Worm (Caenorhabditis elegans): Measurements from ENCODE around the gene F53A3.1.

The F53A3.1 gene

ce11 chrIII:1921136-1921680 lies 22.2 kb downstream of the F53A3.1 start (continued):
- peak; percentile 98 for TF ChIP-seq sma-3 (GFP tag; optimal IDR thresholded peaks at IDR 0.05)
- TF ChIP-seq lin-13 (GFP tag; optimal IDR thresholded peaks at IDR 0.05): peak; percentile 83
- no peak for TF ChIP-seq dmd-4 (tag; optimal IDR thresholded peaks at IDR 0.05)

DNA sequence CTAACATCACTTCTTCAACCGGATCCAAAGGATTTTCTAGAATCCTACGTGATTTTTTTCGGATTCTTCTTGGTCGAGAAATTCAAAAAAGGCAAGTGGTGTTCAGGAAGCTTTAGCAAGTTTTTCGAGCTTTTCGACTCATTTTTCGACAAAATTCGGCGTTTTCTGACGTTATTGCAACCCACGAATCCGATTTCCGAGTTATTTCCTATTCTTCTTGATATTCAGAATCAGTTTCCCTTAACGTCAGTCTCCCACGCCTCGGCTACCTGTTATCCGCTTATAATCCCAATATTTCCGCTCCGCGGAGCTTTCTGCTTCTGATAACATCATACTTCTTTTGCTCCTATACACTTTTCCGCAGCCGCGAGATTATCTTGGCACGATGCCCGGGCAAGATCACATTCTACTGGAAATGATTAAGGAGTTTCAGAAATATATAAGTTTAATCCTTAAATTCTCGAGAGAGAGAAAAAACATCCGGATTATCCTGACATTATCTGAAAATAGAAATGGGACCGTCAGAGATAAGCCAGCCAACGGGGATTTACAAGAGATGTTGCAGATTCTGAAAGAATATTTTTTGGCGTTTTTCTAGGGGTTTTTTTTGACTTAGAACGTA lies 25.0 kb downstream of the F53A3.1 start:
- TF ChIP-seq ztf-4 (tag; optimal IDR thresholded peaks at IDR 0.05): no peak
- TF ChIP-seq skn-1 (tag; optimal IDR thresholded peaks at IDR 0.05): no peak
- TF ChIP-seq snpc-4 (tag; optimal IDR thresholded peaks at IDR 0.05): no peak
- no peak for TF ChIP-seq unc-39 (tag; optimal IDR thresholded peaks at IDR 0.05)
- no peak for TF ChIP-seq egl-27 (tag; optimal IDR thresholded peaks at IDR 0.05)
- TF ChIP-seq elt-3 (tag; optimal IDR thresholded peaks at IDR 0.05): no peak
- no peak for TF ChIP-seq sma-3 (GFP tag; optimal IDR thresholded peaks at IDR 0.05)
- no peak for TF ChIP-seq unc-55 (GFP tag; optimal IDR thresholded peaks at IDR 0.05)
- TF ChIP-seq mab-5 (tag; optimal IDR thresholded peaks at IDR 0.05): no peak
- no peak for TF ChIP-seq mbf-1 (tag; optimal IDR thresholded peaks at IDR 0.05)
- no peak for TF ChIP-seq lin-39 (tag; optimal IDR thresholded peaks at IDR 0.05)

ce11 chrIII:1905589-1905988 lies 37.8 kb downstream of the F53A3.1 start, which contains the start of the genes B0524.6 and pqn-41:
B0524.6 (minus strand) TSS chrIII:1905640.
pqn-41 (plus strand) TSS chrIII:1905958.
- TF ChIP-seq nhr-11 (tag; optimal IDR thresholded peaks at IDR 0.05): no peak
- peak; percentile 74 for TF ChIP-seq C34F6.9 (tag; optimal IDR thresholded peaks at IDR 0.05)
- TF ChIP-seq fos-1 (tag; optimal IDR thresholded peaks at IDR 0.05): peak; percentile 5
- no peak for TF ChIP-seq mab-5 (tag; optimal IDR thresholded peaks at IDR 0.05)
- TF ChIP-seq aly-2 (tag; optimal IDR thresholded peaks at IDR 0.05): no peak
- no peak for TF ChIP-seq mbf-1 (tag; optimal IDR thresholded peaks at IDR 0.05)
- no peak for TF ChIP-seq Y55F3AM.14 (GFP tag; optimal IDR thresholded peaks at IDR 0.05)
- peak; percentile 32 for TF ChIP-seq sem-4 (tag; optimal IDR thresholded peaks at IDR 0.05)
- no peak for TF ChIP-seq sma-9 (GFP tag; optimal IDR thresholded peaks at IDR 0.05)
- no peak for TF ChIP-seq sma-9 (tag; optimal IDR thresholded peaks at IDR 0.05)
- no peak for TF ChIP-seq sma-3 (GFP tag; optimal IDR thresholded peaks at IDR 0.05)
- TF ChIP-seq alr-1 (tag; optimal IDR thresholded peaks at IDR 0.05): no peak
- TF ChIP-seq nhr-237 (tag; optimal IDR thresholded peaks at IDR 0.05): no peak
- peak; percentile 91 for TF ChIP-seq unc-55 (GFP tag; optimal IDR thresholded peaks at IDR 0.05)
- no peak for TF ChIP-seq ztf-11 (tag; optimal IDR thresholded peaks at IDR 0.05)
- TF ChIP-seq lsy-2 (tag; optimal IDR thresholded peaks at IDR 0.05): peak in 1 of 2 experiments; percentile 86
- peak; percentile 71 for TF ChIP-seq lin-13 (GFP tag; optimal IDR thresholded peaks at IDR 0.05)
- no peak for TF ChIP-seq egl-27 (tag; optimal IDR thresholded peaks at IDR 0.05)
- TF ChIP-seq nhr-25 (tag; optimal IDR thresholded peaks at IDR 0.05): peak; percentile 18
- TF ChIP-seq mdl-1 (tag; optimal IDR thresholded peaks at IDR 0.05): no peak
- peak; percentile 37 for TF ChIP-seq crh-2 (tag; optimal IDR thresholded peaks at IDR 0.05)
- no peak for TF ChIP-seq dmd-4 (tag; optimal IDR thresholded peaks at IDR 0.05)
- TF ChIP-seq unc-39 (tag; optimal IDR thresholded peaks at IDR 0.05): no peak
- no peak for TF ChIP-seq nhr-77 (tag; optimal IDR thresholded peaks at IDR 0.05)
- TF ChIP-seq nhr-23 (tag; optimal IDR thresholded peaks at IDR 0.05): no peak
- no peak for TF ChIP-seq zag-1 (tag; optimal IDR thresholded peaks at IDR 0.05)
- no peak for TF ChIP-seq elt-1 (tag; optimal IDR thresholded peaks at IDR 0.05)
- TF ChIP-seq gmeb-1 (tag; optimal IDR thresholded peaks at IDR 0.05): peak; percentile 70
- peak; percentile 43 for TF ChIP-seq F13H6.1 (tag; optimal IDR thresholded peaks at IDR 0.05)
- no peak for TF ChIP-seq lin-11 (tag; optimal IDR thresholded peaks at IDR 0.05)
- no peak for TF ChIP-seq elt-3 (tag; optimal IDR thresholded peaks at IDR 0.05)
- no peak for TF ChIP-seq skn-1 (tag; optimal IDR thresholded peaks at IDR 0.05)
- no peak for TF ChIP-seq lin-39 (tag; optimal IDR thresholded peaks at IDR 0.05)
- TF ChIP-seq ZK546.5 (tag; optimal IDR thresholded peaks at IDR 0.05): no peak
- no peak for TF ChIP-seq unc-62 (GFP tag; optimal IDR thresholded peaks at IDR 0.05)
- no peak for TF ChIP-seq ceh-82 (tag; optimal IDR thresholded peaks at IDR 0.05)
- TF ChIP-seq blmp-1 (tag; optimal IDR thresholded peaks at IDR 0.05; ENCODE audit: insufficient read depth): no peak
- no peak for TF ChIP-seq R02D3.7 (tag; optimal IDR thresholded peaks at IDR 0.05)
